Worm (Caenorhabditis elegans) whole organism, midembryonic: ENCODE data around the gene B0244.6.

Experiments
- T22C8.4 ChIP-seq: fragments of 200-800 bp; sonication (Bioruptor generic); IDR thresholded peaks from 2 replicates; pipeline ENCODE4 v1.3.6; 2022; ENCODE audit warnings: missing genetic modification characterization, missing compliant biosample characterization
- cog-1 ChIP-seq: sonication (generic microtip); optimal IDR thresholded peaks from 2 replicates; lab custom pipeline; 2016; ENCODE audit warnings: missing genetic modification characterization, missing compliant biosample characterization
- flt-1 ChIP-seq: fragments of 200-800 bp; sonication (Bioruptor generic); IDR thresholded peaks from 2 replicates; pipeline ENCODE4 v1.3.6; 2022; ENCODE audit warnings: missing genetic modification characterization, missing compliant biosample characterization
- klf-2 ChIP-seq: fragments of 200-800 bp; sonication (Bioruptor generic); conservative IDR thresholded peaks from 2 replicates; pipeline ENCODE4 v1.3.6; 2022; ENCODE audit warnings: missing genetic modification reagents, missing genetic modification characterization, missing compliant biosample characterization
- med-1 ChIP-seq: sonication (generic microtip); optimal IDR thresholded peaks from 2 replicates; lab custom pipeline; 2017; ENCODE audit warnings: missing genetic modification characterization, mild to moderate bottlenecking, missing compliant biosample characterization, antibody characterized with exemption, missing genetic modification reagents; ENCODE audit not compliant: insufficient read depth
- ref-1 ChIP-seq: fragments of 200-800 bp; sonication (Bioruptor generic); conservative IDR thresholded peaks from 2 replicates; pipeline ENCODE4 v1.3.6; 2022; ENCODE audit warnings: missing genetic modification reagents, missing genetic modification characterization, missing compliant biosample characterization
- tab-1 ChIP-seq: fragments of 200-800 bp; sonication (Bioruptor generic); IDR thresholded peaks from 2 replicates; pipeline ENCODE4 v1.3.6; 2022; ENCODE audit warnings: missing genetic modification characterization, missing compliant biosample characterization
- ztf-23 ChIP-seq: fragments of 200-800 bp; sonication (Bioruptor generic); IDR thresholded peaks from 2 replicates; pipeline ENCODE4 v1.3.6; 2022; ENCODE audit warnings: missing genetic modification reagents, missing genetic modification characterization, missing compliant biosample characterization
- ztf-29 ChIP-seq: fragments of 200-800 bp; sonication (Bioruptor generic); IDR thresholded peaks from 2 replicates; pipeline ENCODE4 v1.3.6; 2022; ENCODE audit warnings: missing genetic modification reagents, missing genetic modification characterization, missing compliant biosample characterization

DNA sequence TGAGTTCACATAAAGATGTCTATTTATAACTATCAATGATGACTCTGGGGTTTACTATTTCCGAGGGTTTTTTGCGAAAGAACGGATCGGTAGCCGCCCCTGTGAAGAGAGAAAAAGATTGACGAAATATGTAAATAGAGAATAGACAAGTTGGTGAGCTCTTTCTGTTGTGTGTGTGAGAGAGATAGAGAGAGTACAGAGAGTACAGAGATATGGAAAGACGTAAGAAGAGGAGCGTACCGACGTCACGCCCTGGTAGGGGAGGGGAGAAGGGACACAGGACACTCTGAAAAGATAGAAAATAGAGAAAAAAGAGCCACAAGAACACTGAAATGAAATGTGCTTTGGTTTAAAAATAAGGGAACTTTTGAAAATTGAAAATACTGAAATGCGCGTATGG lies 49.6 kb upstream of the B0244.6 start:
- TF ChIP-seq tab-1 (no peak), flt-1 (GFP tag; lab: Robert Waterston, UW) (no peak), med-1 (GFP tag; lab: Kevin White, UChicago) (no peak), ztf-29 (no peak), klf-2 (GFP tag; lab: Robert Waterston, UW) (no peak), ref-1 (GFP tag; lab: Robert Waterston, UW) (no peak), T22C8.4 (no peak), cog-1 (tag; lab: Kevin White, UChicago) (no peak), ztf-23 (GFP tag; lab: Robert Waterston, UW) (no peak)
